Fruit fly (Drosophila melanogaster): ENCODE results near the gene CG10516.

The CG10516 gene

DNA sequence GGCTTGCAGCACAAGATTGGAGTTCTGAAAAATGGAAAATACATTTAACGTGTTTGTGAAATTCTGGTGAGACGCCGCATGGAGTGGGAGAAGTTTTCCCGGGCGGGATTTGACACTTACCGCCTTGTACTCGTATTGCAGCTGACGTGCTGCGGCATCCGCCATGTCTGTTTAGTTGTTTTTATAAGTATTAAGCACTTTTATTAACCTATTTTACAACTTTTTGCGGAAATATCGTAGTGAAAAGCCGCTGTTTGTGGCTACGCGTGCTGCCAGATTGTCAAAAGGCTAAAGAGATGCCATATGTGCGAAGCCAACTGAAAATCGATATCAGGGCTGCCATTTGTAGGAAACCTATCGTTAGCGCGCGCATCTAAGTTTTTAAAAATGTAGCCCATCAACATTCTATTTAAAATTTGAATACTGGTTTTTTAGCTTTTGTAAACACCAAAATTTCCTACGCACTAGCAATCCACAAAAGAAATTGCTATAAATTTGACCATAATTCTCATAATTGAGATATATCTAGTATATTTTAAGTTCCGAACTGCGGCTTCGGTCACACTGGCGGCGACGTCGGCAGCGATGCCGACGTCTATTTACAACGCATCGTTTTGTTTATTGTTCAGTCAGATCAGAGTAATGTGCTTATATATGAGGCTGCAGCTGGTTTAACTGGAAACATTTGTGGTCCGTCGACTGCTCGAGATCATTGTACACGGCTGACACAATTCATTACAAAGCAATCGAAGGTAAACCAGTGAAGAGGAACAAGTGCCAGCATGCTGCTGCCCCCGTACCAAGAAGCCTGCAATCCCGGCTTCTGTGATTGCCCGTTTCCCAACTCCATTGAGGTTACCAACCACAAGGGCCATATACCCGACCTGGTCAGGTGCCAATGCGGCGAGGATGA lies at the start of gene CG10516, which contains the start of gene Brr2 (continued):
- no peak for TF ChIP-seq z (GFP tag; IDR thresholded peaks at IDR 0.05)
- no peak for TF ChIP-seq CG6689 (GFP tag; IDR thresholded peaks at IDR 0.05)
- TF ChIP-seq chif (GFP tag; optimal IDR thresholded peaks at IDR 0.05), result no peak
- TF ChIP-seq cad (GFP tag; optimal IDR thresholded peaks at IDR 0.05), result no peak
- no peak for TF ChIP-seq run (tag; optimal IDR thresholded peaks at IDR 0.05)
- TF ChIP-seq Xrp1 (GFP tag; IDR thresholded peaks at IDR 0.05), result no peak
- TF ChIP-seq CG2199 (GFP tag; IDR thresholded peaks at IDR 0.05), result no peak
- no peak for TF ChIP-seq ash1 (GFP tag; optimal IDR thresholded peaks at IDR 0.05)
- TF ChIP-seq lmd (GFP tag; IDR thresholded peaks at IDR 0.05), result no peak
- TF ChIP-seq prd (optimal IDR thresholded peaks at IDR 0.05), result no peak
- 0 out of 3 replicates have a peak, but pooled peaks have one; percentile 17 for TF ChIP-seq prd (GFP tag; IDR thresholded peaks at IDR 0.05)
- peak; percentile 43 for TF ChIP-seq sug (tag; optimal IDR thresholded peaks at IDR 0.05)
- peak; percentile 78 for TF ChIP-seq CG14710 (tag; optimal IDR thresholded peaks at IDR 0.05)
- TF ChIP-seq Adf1 (GFP tag; IDR thresholded peaks at IDR 0.05), result peak; percentile 97
- no peak for TF ChIP-seq CG12155 (GFP tag; optimal IDR thresholded peaks at IDR 0.05)
- TF ChIP-seq CG4282 (GFP tag; optimal IDR thresholded peaks at IDR 0.05), result no peak
- TF ChIP-seq salm (tag; optimal IDR thresholded peaks at IDR 0.05), result no peak
- TF ChIP-seq Sry-δ (GFP tag; optimal IDR thresholded peaks at IDR 0.05), result peak; percentile 71
- no peak for TF ChIP-seq CG7556 (GFP tag; optimal IDR thresholded peaks at IDR 0.05)
- peak; percentile 86 for TF ChIP-seq Dp (GFP tag; optimal IDR thresholded peaks at IDR 0.05)
- TF ChIP-seq hth (optimal IDR thresholded peaks at IDR 0.05), result no peak
- no peak for TF ChIP-seq NC2β (GFP tag; optimal IDR thresholded peaks at IDR 0.05)
- no peak for TF ChIP-seq yki (optimal IDR thresholded peaks at IDR 0.05)
- TF ChIP-seq Bgb (GFP tag; IDR thresholded peaks at IDR 0.05; ENCODE audit: partially characterized antibody), result 0 out of 2 replicates have a peak, but pooled peaks have one; percentile 5
- no peak for TF ChIP-seq CG10147 (GFP tag; optimal IDR thresholded peaks at IDR 0.05)
- peak; percentile 19 for TF ChIP-seq twi (tag; optimal IDR thresholded peaks at IDR 0.05)
- peak; percentile 70 for TF ChIP-seq CG10267 (tag; optimal IDR thresholded peaks at IDR 0.05)
- TF ChIP-seq her (GFP tag; optimal IDR thresholded peaks at IDR 0.05), result peak; percentile 27
- TF ChIP-seq wek (GFP tag; optimal IDR thresholded peaks at IDR 0.05), result no peak
- TF ChIP-seq CG3065 (GFP tag; optimal IDR thresholded peaks at IDR 0.05), result no peak
- TF ChIP-seq CG2875 (GFP tag; optimal IDR thresholded peaks at IDR 0.05), result no peak
- no peak for TF ChIP-seq psq (GFP tag; optimal IDR thresholded peaks at IDR 0.05)
- no peak for TF ChIP-seq CG8359 (GFP tag; optimal IDR thresholded peaks at IDR 0.05; ENCODE audit: borderline replicate concordance)
- TF ChIP-seq amos (GFP tag; IDR thresholded peaks at IDR 0.05; ENCODE audit: partially characterized antibody), result 0 out of 2 replicates have a peak, but pooled peaks have one; percentile 35
- peak; percentile 34 for TF ChIP-seq Scr (GFP tag; IDR thresholded peaks at IDR 0.05; ENCODE audit: partially characterized antibody)
- TF ChIP-seq CG14667 (GFP tag; IDR thresholded peaks at IDR 0.05), result no peak
- TF ChIP-seq sd (tag; optimal IDR thresholded peaks at IDR 0.05), result no peak
- no peak for TF ChIP-seq CG1602 (GFP tag; optimal IDR thresholded peaks at IDR 0.05)
- TF ChIP-seq Camta (GFP tag; optimal IDR thresholded peaks at IDR 0.05), result no peak
- TF ChIP-seq klu (GFP tag; IDR thresholded peaks at IDR 0.05), result no peak
- no peak for TF ChIP-seq Rx (GFP tag; IDR thresholded peaks at IDR 0.05)
- TF ChIP-seq corto (GFP tag; optimal IDR thresholded peaks at IDR 0.05), result no peak
- peak; percentile 94 for TF ChIP-seq E2f2 (GFP tag; IDR thresholded peaks at IDR 0.05)
- TF ChIP-seq D19A (tag; optimal IDR thresholded peaks at IDR 0.05), result no peak
- no peak for TF ChIP-seq rib (GFP tag; IDR thresholded peaks at IDR 0.05)
- no peak for TF ChIP-seq slbo (GFP tag; IDR thresholded peaks at IDR 0.05)
- TF ChIP-seq lab (GFP tag; optimal IDR thresholded peaks at IDR 0.05), result no peak
- TF ChIP-seq E2f1 (GFP tag; IDR thresholded peaks at IDR 0.05), result no peak
- no peak for TF ChIP-seq mld (GFP tag; IDR thresholded peaks at IDR 0.05; ENCODE audit: partially characterized antibody)
- TF ChIP-seq Eip74EF (GFP tag; optimal IDR thresholded peaks at IDR 0.05), result no peak

Measured in whole organism, embryonic.